Fruit fly (Drosophila melanogaster) whole organism, pupa: Measurements from ENCODE around the gene Nup205.

ENCODE experiments used
- CG10348 ChIP-seq: fragments of 200-800 bp; sonication (Bioruptor generic); IDR thresholded peaks from 2 replicates; pipeline ENCODE4 v1.3.6; 2022; ENCODE audit warnings: missing biosample characterization, missing genetic modification characterization
- CG12605 ChIP-seq: fragments of 200-800 bp; sonication (Bioruptor generic); IDR thresholded peaks from 2 replicates; pipeline ENCODE4 v1.3.6; 2022; ENCODE audit warnings: missing biosample characterization, missing genetic modification characterization
- CG13204 ChIP-seq: fragments of 200-800 bp; sonication (Bioruptor generic); optimal IDR thresholded peaks from 2 replicates; lab custom pipeline; 2018; ENCODE audit warnings: missing biosample characterization, mild to moderate bottlenecking, missing genetic modification characterization, moderate library complexity
- CG14655 ChIP-seq: fragments of 200-800 bp; sonication (Bioruptor generic); optimal IDR thresholded peaks from 3 replicates; lab custom pipeline; 2017; ENCODE audit warnings: mild to moderate bottlenecking, missing biosample characterization, missing genetic modification reagents, missing genetic modification characterization
- CG15710 ChIP-seq: fragments of 200-800 bp; sonication (Bioruptor generic); optimal IDR thresholded peaks from 2 replicates; lab custom pipeline; 2018; ENCODE audit warnings: missing biosample characterization, mild to moderate bottlenecking, missing genetic modification characterization, moderate library complexity
- CG17806 ChIP-seq: fragments of 200-800 bp; sonication (Bioruptor generic); optimal IDR thresholded peaks from 2 replicates; lab custom pipeline; 2018; ENCODE audit warnings: missing biosample characterization, mild to moderate bottlenecking, missing genetic modification characterization, moderate library complexity
- CG32121 ChIP-seq: fragments of 200-800 bp; sonication (Bioruptor generic); IDR thresholded peaks from 2 replicates; pipeline ENCODE4 v1.3.6; 2022; ENCODE audit warnings: missing biosample characterization, missing genetic modification characterization
- CG34367 ChIP-seq: fragments of 200-800 bp; sonication (Bioruptor generic); optimal IDR thresholded peaks from 2 replicates; lab custom pipeline; 2018; ENCODE audit warnings: missing biosample characterization, mild to moderate bottlenecking, missing genetic modification characterization
- CG4496 ChIP-seq: fragments of 200-800 bp; sonication (Bioruptor generic); IDR thresholded peaks from 3 replicates; pipeline ENCODE4 v1.3.6; 2022; ENCODE audit warnings: missing biosample characterization, missing genetic modification characterization
- CG8159 ChIP-seq: fragments of 200-800 bp; sonication (Bioruptor generic); optimal IDR thresholded peaks from 3 replicates; lab custom pipeline; 2018; ENCODE audit warnings: missing biosample characterization, mild to moderate bottlenecking, missing genetic modification characterization, moderate library complexity
- CG8301 ChIP-seq: fragments of 200-800 bp; sonication (Bioruptor generic); optimal IDR thresholded peaks from 2 replicates; lab custom pipeline; 2018; ENCODE audit warnings: missing biosample characterization, mild to moderate bottlenecking, missing genetic modification characterization
- CG9948 ChIP-seq: fragments of 200-800 bp; sonication (Bioruptor generic); optimal IDR thresholded peaks from 2 replicates; lab custom pipeline; 2018; ENCODE audit warnings: missing biosample characterization, mild to moderate bottlenecking, missing genetic modification characterization, moderate library complexity
- D1 ChIP-seq: fragments of 200-800 bp; sonication (Bioruptor generic); optimal IDR thresholded peaks from 2 replicates; lab custom pipeline; 2018; ENCODE audit warnings: missing biosample characterization, mild to moderate bottlenecking, missing genetic modification characterization, moderate library complexity
- EcR ChIP-seq: fragments of 200-800 bp; sonication (Bioruptor generic); optimal IDR thresholded peaks from 3 replicates; lab custom pipeline; 2019; ENCODE audit warnings: missing biosample characterization, missing genetic modification characterization, mild to moderate bottlenecking, moderate library complexity, missing genetic modification reagents
- Ets98B ChIP-seq: fragments of 200-800 bp; sonication (Bioruptor generic); IDR thresholded peaks from 2 replicates; pipeline ENCODE4 v1.3.6; 2022; ENCODE audit warnings: missing biosample characterization, missing genetic modification characterization
- Pif1A ChIP-seq: fragments of 200-800 bp; sonication (Bioruptor generic); optimal IDR thresholded peaks from 3 replicates; lab custom pipeline; 2016; ENCODE audit warnings: missing biosample characterization, missing genetic modification characterization
- Pif1B ChIP-seq: fragments of 200-800 bp; sonication (Bioruptor generic); optimal IDR thresholded peaks from 3 replicates; lab custom pipeline; 2016; ENCODE audit warnings: missing biosample characterization, missing genetic modification characterization
- Snoo ChIP-seq: fragments of 200-800 bp; sonication (Bioruptor generic); optimal IDR thresholded peaks from 3 replicates; lab custom pipeline; 2017; ENCODE audit warnings: missing biosample characterization, mild to moderate bottlenecking, missing genetic modification characterization, inconsistent platforms
- fd96Ca ChIP-seq: fragments of 200-800 bp; sonication (Bioruptor generic); IDR thresholded peaks from 3 replicates; pipeline ENCODE4 v1.3.6; 2022; ENCODE audit warnings: missing biosample characterization, missing genetic modification characterization
- gl ChIP-seq: fragments of 200-800 bp; sonication (Bioruptor generic); optimal IDR thresholded peaks from 2 replicates; lab custom pipeline; 2018; ENCODE audit warnings: missing biosample characterization, mild to moderate bottlenecking, missing genetic modification characterization
- rn ChIP-seq: fragments of 200-800 bp; sonication (Bioruptor generic); IDR thresholded peaks from 2 replicates; pipeline ENCODE4 v1.3.6; 2022; ENCODE audit warnings: missing biosample characterization, missing genetic modification characterization

The Nup205 gene

DNA sequence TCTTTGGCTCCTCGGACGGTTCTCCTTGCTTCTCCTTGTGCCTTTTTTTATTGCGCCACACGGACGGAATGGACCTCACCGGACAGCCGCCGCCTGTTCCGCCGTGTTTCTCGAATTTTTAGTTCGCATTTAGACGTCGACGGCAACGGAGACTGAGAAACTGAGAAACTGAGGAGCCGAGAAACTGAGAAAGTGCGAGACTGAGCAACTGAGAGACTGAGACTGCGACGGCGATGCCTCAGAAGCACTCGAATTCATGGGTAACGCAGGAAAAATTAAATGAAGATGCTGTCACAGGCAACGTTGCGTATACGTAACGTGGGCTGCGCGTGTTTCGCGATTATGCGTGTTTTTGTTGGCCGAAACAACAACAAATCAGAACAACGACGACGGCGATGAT, 23.6 kb downstream of the Nup205 start:
- no peak for TF ChIP-seq fd96Ca (GFP tag; lab: Robert Waterston, UW)
- no peak for TF ChIP-seq CG10348 (GFP tag; lab: Robert Waterston, UW)
- no peak for TF ChIP-seq CG8159 (tag; lab: Kevin White, UChicago)
- TF ChIP-seq CG4496 (GFP tag; lab: Robert Waterston, UW): no peak
- TF ChIP-seq CG14655 (GFP tag; lab: Kevin White, UChicago): no peak
- no peak for TF ChIP-seq Pif1A (GFP tag; lab: Kevin White, UChicago)
- no peak for TF ChIP-seq CG9948 (tag; lab: Kevin White, UChicago)
- no peak for TF ChIP-seq CG32121
- no peak for TF ChIP-seq CG13204 (GFP tag; lab: Kevin White, UChicago)
- no peak for TF ChIP-seq CG12605
- no peak for TF ChIP-seq CG17806
- TF ChIP-seq CG8301 (tag; lab: Kevin White, UChicago): no peak
- TF ChIP-seq CG34367 (tag; lab: Kevin White, UChicago): no peak
- TF ChIP-seq Ets98B: no peak
- no peak for TF ChIP-seq EcR (GFP tag; lab: Kevin White, UChicago)
- TF ChIP-seq D1: no peak

DNA sequence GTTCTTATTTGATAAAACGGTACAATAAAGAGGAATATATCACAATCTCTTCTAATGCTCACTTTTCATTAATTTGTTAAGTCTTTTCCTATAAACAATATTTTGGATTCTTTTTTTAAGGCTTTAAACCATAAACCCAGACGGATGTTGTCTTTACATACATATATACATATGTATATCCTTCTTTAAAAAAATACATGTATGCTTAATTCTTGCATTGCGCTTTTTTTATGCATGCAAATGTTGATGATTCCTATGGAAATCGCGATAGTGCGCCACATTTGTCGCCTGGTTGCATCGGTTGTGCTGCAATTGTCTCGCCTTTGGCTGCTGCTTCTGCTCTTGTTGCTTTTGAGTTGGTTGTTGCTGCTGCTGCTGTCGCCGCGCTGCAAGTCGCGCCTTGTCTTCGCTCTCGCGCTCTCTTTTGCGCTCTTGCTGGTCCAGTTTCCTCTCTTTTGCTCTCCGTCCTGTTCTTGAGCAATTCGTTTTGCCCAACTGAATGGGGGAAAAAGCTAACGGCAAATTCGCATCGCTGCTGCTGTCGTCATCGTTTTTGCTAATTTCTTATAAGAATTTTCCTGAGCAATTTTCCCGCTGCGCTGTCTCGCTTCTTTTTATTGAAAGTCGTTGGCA, 24.9 kb downstream of the Nup205 start:
- peak; percentile 82 for TF ChIP-seq CG9948 (tag; lab: Kevin White, UChicago)
- peak; percentile 41 for TF ChIP-seq gl (tag; lab: Kevin White, UChicago)
- TF ChIP-seq Ets98B: peak; percentile 68
- TF ChIP-seq D1: peak; percentile 78
- no peak for TF ChIP-seq EcR (GFP tag; lab: Kevin White, UChicago)
- peak; percentile 70 for TF ChIP-seq Snoo (tag; lab: Kevin White, UChicago)
- peak; percentile 85 for TF ChIP-seq CG8301 (tag; lab: Kevin White, UChicago)
- peak; percentile 49 for TF ChIP-seq CG13204 (GFP tag; lab: Kevin White, UChicago)
- peak; percentile 79 for TF ChIP-seq CG4496 (GFP tag; lab: Robert Waterston, UW)
- peak; percentile 88 for TF ChIP-seq CG8159 (tag; lab: Kevin White, UChicago)
- peak; percentile 74 for TF ChIP-seq CG34367 (tag; lab: Kevin White, UChicago)
- TF ChIP-seq Pif1B (GFP tag; lab: Kevin White, UChicago): peak; percentile 80
- peak; percentile 67 for TF ChIP-seq CG17806
- TF ChIP-seq rn (GFP tag; lab: Robert Waterston, UW): no peak
- 0 out of 2 replicates have a peak, but pooled peaks have one; percentile 21 for TF ChIP-seq CG32121
- 0 out of 2 replicates have a peak, but pooled peaks have one; percentile 26 for TF ChIP-seq CG12605
- peak; percentile 83 for TF ChIP-seq CG15710
- TF ChIP-seq CG14655 (GFP tag; lab: Kevin White, UChicago): peak; percentile 89
- TF ChIP-seq CG10348 (GFP tag; lab: Robert Waterston, UW): no peak
- peak; percentile 58; the same call in 1 of the 3 replicates for TF ChIP-seq fd96Ca (GFP tag; lab: Robert Waterston, UW)
- TF ChIP-seq Pif1A (GFP tag; lab: Kevin White, UChicago): peak; percentile 78

DNA sequence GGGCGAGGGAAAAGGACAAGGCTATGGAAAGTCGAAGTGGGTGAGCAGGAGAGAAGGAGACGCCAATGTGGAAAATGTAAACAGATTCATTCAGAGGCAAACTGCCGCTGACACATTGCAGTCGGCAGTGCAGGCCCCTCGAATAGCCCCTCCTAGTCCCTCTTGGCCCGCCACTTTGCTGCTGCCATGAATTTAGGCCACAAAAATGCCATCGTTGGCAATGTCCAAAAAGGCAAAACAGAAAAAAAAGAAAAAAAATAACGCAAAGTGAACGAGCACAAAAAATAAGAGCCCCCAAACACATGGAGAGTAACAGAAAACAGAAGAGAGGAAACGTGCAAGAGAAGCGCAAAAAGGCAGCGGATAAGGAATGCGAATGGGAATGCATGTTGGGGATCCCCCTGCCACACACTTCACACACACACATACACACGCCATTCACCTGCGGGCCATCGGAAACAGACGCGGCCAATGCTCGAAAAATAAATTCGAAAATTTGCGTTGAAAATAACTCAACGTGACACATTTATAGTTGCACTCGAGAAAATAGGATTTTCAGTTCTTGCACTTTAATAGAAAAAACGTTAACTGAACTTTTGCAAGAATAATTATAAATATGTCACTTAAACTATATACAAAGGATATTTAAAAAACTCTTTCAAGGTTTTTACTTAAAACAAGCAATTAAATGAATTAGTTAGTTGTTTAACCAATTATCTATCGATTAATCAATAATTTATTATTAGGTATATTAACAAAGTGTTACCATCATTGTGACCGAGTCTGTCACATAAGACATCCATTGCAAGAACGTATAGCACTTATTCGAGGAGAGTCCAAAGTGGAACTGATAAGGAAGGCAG, 26.6 kb downstream of the Nup205 start:
- TF ChIP-seq Snoo (tag; lab: Kevin White, UChicago): peak; percentile 59
- no peak for TF ChIP-seq CG13204 (GFP tag; lab: Kevin White, UChicago)
- TF ChIP-seq EcR (GFP tag; lab: Kevin White, UChicago): no peak
- peak; percentile 9 for TF ChIP-seq CG34367 (tag; lab: Kevin White, UChicago)
- TF ChIP-seq CG15710: peak; percentile 51
- TF ChIP-seq Pif1A (GFP tag; lab: Kevin White, UChicago): peak; percentile 33
- TF ChIP-seq D1: peak; percentile 43
- peak; percentile 55 for TF ChIP-seq Pif1B (GFP tag; lab: Kevin White, UChicago)
- no peak for TF ChIP-seq CG10348 (GFP tag; lab: Robert Waterston, UW)
- TF ChIP-seq Ets98B: peak; percentile 59; the same call in 1 of the 2 replicates
- TF ChIP-seq gl (tag; lab: Kevin White, UChicago): no peak
- TF ChIP-seq CG8159 (tag; lab: Kevin White, UChicago): peak; percentile 77
- TF ChIP-seq CG14655 (GFP tag; lab: Kevin White, UChicago): peak; percentile 66
- TF ChIP-seq CG12605: peak; percentile 43; the same call in 1 of the 2 replicates
- TF ChIP-seq CG9948 (tag; lab: Kevin White, UChicago): peak; percentile 51
- peak; percentile 64 for TF ChIP-seq CG8301 (tag; lab: Kevin White, UChicago)
- TF ChIP-seq CG4496 (GFP tag; lab: Robert Waterston, UW): peak; percentile 34; the same call in 1 of the 3 replicates
- TF ChIP-seq rn (GFP tag; lab: Robert Waterston, UW): no peak
- peak; percentile 55 for TF ChIP-seq CG17806
- peak; percentile 54 for TF ChIP-seq CG32121
- TF ChIP-seq fd96Ca (GFP tag; lab: Robert Waterston, UW): peak; percentile 61; the same call in 2 of the 3 replicates

DNA sequence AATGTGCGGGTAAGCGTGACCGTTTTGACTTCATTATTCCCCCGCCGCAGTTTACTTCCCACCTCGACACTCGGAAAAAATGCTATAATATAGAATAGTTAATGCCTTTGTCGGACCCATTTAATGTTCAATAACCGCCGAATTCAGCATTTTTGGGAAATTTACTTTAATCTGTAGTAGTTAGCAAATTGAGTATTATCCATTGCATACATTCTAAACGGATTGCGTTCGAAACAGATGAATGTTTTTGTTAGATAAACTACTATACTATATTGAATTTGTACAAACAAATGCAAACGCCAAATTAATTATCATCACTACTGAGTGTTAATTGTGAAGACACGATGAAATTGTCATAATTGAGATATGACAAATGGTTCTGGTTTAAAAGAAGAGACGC, 32.2 kb downstream of the Nup205 start:
- TF ChIP-seq CG15710: no peak
- peak; percentile 42 for TF ChIP-seq CG8159 (tag; lab: Kevin White, UChicago)
- 0 out of 3 replicates have a peak, but pooled peaks have one; percentile 26 for TF ChIP-seq CG4496 (GFP tag; lab: Robert Waterston, UW)
- TF ChIP-seq CG14655 (GFP tag; lab: Kevin White, UChicago): peak; percentile 52
- no peak for TF ChIP-seq D1
- peak; percentile 33 for TF ChIP-seq CG8301 (tag; lab: Kevin White, UChicago)
- TF ChIP-seq CG9948 (tag; lab: Kevin White, UChicago): peak; percentile 15

DNA sequence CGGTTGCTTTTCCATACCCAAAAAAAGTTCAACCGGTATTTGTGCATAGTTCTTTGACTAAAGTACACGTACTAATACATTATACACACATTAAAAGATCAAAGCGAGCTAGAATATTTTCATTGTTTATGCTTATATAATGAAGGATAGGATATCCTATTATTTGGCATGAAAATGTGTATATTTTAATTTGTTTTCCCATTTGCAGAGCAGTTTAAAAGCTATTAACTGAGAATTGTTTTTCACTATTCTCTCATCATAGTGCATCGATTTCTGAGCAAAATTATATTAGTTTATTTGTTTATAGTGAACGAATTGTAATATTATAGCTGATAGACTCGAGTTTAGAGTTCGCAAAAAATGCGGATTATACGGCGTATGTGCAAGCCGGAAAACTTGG, 34.5 kb downstream of the Nup205 start:
- peak; percentile 56 for TF ChIP-seq CG8301 (tag; lab: Kevin White, UChicago)
- TF ChIP-seq CG17806: no peak
- TF ChIP-seq CG10348 (GFP tag; lab: Robert Waterston, UW): no peak
- peak; percentile 54 for TF ChIP-seq CG14655 (GFP tag; lab: Kevin White, UChicago)
